In genomic region chr3L:7149388-7149787, dm6 we compare ENCODE assay signal across 1 fruit fly cellular context.
TF ChIP-seq lines count a peak whose summit lies in the region.

No protein-coding gene starts in this region.

TF ChIP-seq in whole organism, embryonic, 481 proteins besides CTCF, POLR2A, EP300 and RAD21 (continued from another document):
- TF ChIP-seq pan (optimal IDR thresholded peaks at IDR 0.05; lab: Kevin White, UChicago) (no peak), pan (GFP tag; optimal IDR thresholded peaks at IDR 0.05 in 1 of 2, IDR thresholded peaks at IDR 0.05 in 1 of 2) (no peak), Ets97D (GFP tag; optimal IDR thresholded peaks at IDR 0.05; lab: Kevin White, UChicago) (no peak), Usf (GFP tag; optimal IDR thresholded peaks at IDR 0.05; lab: Kevin White, UChicago) (no peak)
TF ChIP-seq in whole organism, embryonic: peak in this region for 5.
